Fruit fly (Drosophila melanogaster) whole organism, adult: ENCODE measurements around the gene CG15923.

Source experiments
- CG11617 ChIP-seq: fragments of 200-800 bp; sonication (Bioruptor generic); optimal IDR thresholded peaks from 2 replicates; lab custom pipeline; 2017; ENCODE audit warnings: mild to moderate bottlenecking, missing biosample characterization, missing genetic modification reagents, missing genetic modification characterization
- CG12768 ChIP-seq: fragments of 200-800 bp; sonication (Bioruptor generic); optimal IDR thresholded peaks from 2 replicates; lab custom pipeline; 2017; ENCODE audit warnings: missing biosample characterization, missing genetic modification characterization, mild to moderate bottlenecking, moderate library complexity, missing genetic modification reagents
- CG14711 ChIP-seq: fragments of 200-800 bp; sonication (Bioruptor generic); optimal IDR thresholded peaks from 2 replicates; lab custom pipeline; 2018; ENCODE audit warnings: missing biosample characterization, mild to moderate bottlenecking, missing genetic modification characterization, moderate library complexity
- CG1620 ChIP-seq: fragments of 200-800 bp; sonication (Bioruptor generic); optimal IDR thresholded peaks from 2 replicates; lab custom pipeline; 2016; ENCODE audit warnings: missing biosample characterization, missing genetic modification characterization
- CG33017 ChIP-seq: fragments of 200-800 bp; sonication (Bioruptor generic); optimal IDR thresholded peaks from 2 replicates; lab custom pipeline; 2018; ENCODE audit warnings: missing biosample characterization, mild to moderate bottlenecking, missing genetic modification characterization, moderate library complexity
- CG5204 ChIP-seq: fragments of 200-800 bp; sonication (Bioruptor generic); optimal IDR thresholded peaks from 2 replicates; lab custom pipeline; 2016; ENCODE audit warnings: missing biosample characterization, missing genetic modification characterization
- CG7045 ChIP-seq: fragments of 200-800 bp; sonication (Bioruptor generic); optimal IDR thresholded peaks from 2 replicates; lab custom pipeline; 2017; ENCODE audit warnings: missing biosample characterization, mild to moderate bottlenecking, missing genetic modification characterization
- CG7101 ChIP-seq: fragments of 200-800 bp; sonication (Bioruptor generic); optimal IDR thresholded peaks from 2 replicates; lab custom pipeline; 2018; ENCODE audit warnings: missing biosample characterization, mild to moderate bottlenecking, missing genetic modification characterization, moderate library complexity
- Clk ChIP-seq: fragments of 200-800 bp; sonication (Bioruptor generic); optimal IDR thresholded peaks from 2 replicates; lab custom pipeline; 2017; ENCODE audit warnings: missing biosample characterization, missing genetic modification characterization
- Crg-1 ChIP-seq: fragments of 200-800 bp; sonication (Bioruptor generic); optimal IDR thresholded peaks from 2 replicates; lab custom pipeline; 2016; ENCODE audit warnings: missing biosample characterization, missing genetic modification characterization
- Hr96 ChIP-seq: fragments of 200-800 bp; sonication (Bioruptor generic); optimal IDR thresholded peaks from 2 replicates; lab custom pipeline; 2016; ENCODE audit warnings: missing biosample characterization, missing genetic modification characterization
- Mnt ChIP-seq: fragments of 200-800 bp; sonication (Bioruptor generic); optimal IDR thresholded peaks from 2 replicates; lab custom pipeline; 2016; ENCODE audit warnings: missing biosample characterization, mild to moderate bottlenecking, missing genetic modification characterization
- bab1 ChIP-seq: fragments of 200-800 bp; sonication (Bioruptor generic); optimal IDR thresholded peaks from 3 replicates; lab custom pipeline; 2019; ENCODE audit warnings: missing biosample characterization, mild to moderate bottlenecking, missing genetic modification characterization, moderate library complexity
- cic ChIP-seq: fragments of 200-800 bp; sonication (Bioruptor generic); optimal IDR thresholded peaks from 2 replicates; lab custom pipeline; 2017; ENCODE audit warnings: missing biosample characterization, mild to moderate bottlenecking, missing genetic modification characterization, moderate library complexity
- cnc ChIP-seq, 2 experiments: fragments of >200 bp; optimal IDR thresholded peaks; 2 replicates each; lab custom pipeline; 2017
- kay ChIP-seq: fragments of 200-800 bp; sonication (Bioruptor generic); peaks from one replicate; lab custom pipeline; 2016; ENCODE audit warnings: missing biosample characterization, missing genetic modification characterization, borderline replicate concordance
- ovo ChIP-seq: fragments of 200-800 bp; sonication (Bioruptor generic); optimal IDR thresholded peaks from 2 replicates; lab custom pipeline; 2016; ENCODE audit warnings: missing biosample characterization, missing genetic modification characterization
- pad ChIP-seq: fragments of 200-800 bp; sonication (Bioruptor generic); optimal IDR thresholded peaks from 3 replicates; lab custom pipeline; 2017; ENCODE audit warnings: missing biosample characterization, missing genetic modification characterization, mild to moderate bottlenecking, moderate library complexity, missing genetic modification reagents
- tj ChIP-seq: fragments of 200-800 bp; sonication (Bioruptor generic); optimal IDR thresholded peaks from 3 replicates; lab custom pipeline; 2017; ENCODE audit warnings: missing biosample characterization, mild to moderate bottlenecking, missing genetic modification characterization, moderate library complexity
- toe ChIP-seq: fragments of 200-800 bp; sonication (Bioruptor generic); optimal IDR thresholded peaks from 2 replicates; lab custom pipeline; 2016; ENCODE audit warnings: missing biosample characterization, missing genetic modification characterization

Gene CG15923

DNA sequence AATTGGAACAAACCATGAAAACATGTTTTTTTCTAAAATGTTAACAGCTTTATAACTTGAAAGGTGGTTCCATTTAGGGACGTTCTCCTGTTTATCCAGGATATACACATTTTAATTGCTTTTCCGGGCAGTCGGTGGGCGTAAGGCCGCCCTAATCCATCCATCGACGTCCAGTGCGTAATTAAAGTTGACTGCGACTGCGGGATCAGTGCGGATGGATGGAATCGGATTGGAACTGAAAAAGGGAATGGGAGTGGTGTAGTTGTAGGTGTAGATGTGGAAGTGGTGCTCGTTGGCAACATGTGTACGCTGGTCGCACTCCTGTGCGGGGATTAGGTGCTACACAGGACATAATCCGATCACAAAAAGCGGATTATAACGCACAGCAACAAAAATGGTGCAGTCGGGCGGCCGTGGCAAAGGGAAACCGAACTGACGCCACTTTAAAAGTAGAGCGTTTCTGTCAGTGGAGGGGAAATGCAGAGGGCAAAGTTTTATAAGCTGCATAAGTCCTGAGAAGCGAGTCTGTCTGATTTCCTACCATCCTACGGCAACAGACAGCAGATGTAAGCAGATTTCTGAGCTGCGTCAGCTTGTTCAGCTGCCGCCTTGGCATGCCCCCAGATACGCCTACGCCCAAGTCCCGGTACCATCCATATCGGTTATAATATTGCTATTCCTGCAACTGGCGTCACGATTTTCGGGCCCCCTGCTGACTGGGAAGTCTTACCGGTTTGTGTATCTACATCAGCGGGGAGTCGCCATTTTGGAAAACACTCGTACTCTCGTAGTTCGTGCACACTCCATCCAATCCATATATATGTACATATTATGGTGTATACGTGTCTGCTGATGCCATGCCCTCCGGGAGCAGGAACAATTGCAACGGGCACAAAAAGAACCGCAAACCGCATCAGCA lies 19.0 kb downstream of the CG15923 start:
- no peak for TF ChIP-seq CG11617 (GFP tag; lab: Kevin White, UChicago)
- no peak for TF ChIP-seq CG7101
- TF ChIP-seq ovo (GFP tag; lab: Kevin White, UChicago) = no peak
- TF ChIP-seq bab1 (GFP tag; lab: Kevin White, UChicago) = no peak
- no peak for TF ChIP-seq cic (GFP tag; lab: Kevin White, UChicago)
- TF ChIP-seq CG14711 (tag; lab: Kevin White, UChicago) = no peak
- no peak for TF ChIP-seq kay (GFP tag; lab: Kevin White, UChicago)
- TF ChIP-seq toe (GFP tag; lab: Kevin White, UChicago) = no peak
- no peak for TF ChIP-seq CG7045
- no peak for TF ChIP-seq pad
- no peak for TF ChIP-seq Mnt (GFP tag; lab: Kevin White, UChicago)
- no peak for TF ChIP-seq CG5204 (GFP tag; lab: Kevin White, UChicago)
- no peak for TF ChIP-seq CG33017 (tag; lab: Kevin White, UChicago)
- TF ChIP-seq CG12768 (GFP tag; lab: Kevin White, UChicago) = no peak
- TF ChIP-seq Clk (GFP tag; lab: Kevin White, UChicago) = no peak
- TF ChIP-seq Crg-1 (GFP tag; lab: Kevin White, UChicago) = no peak
- no peak for TF ChIP-seq cnc (optimal IDR thresholded peaks at IDR 0.05; lab: Kevin White, UChicago)
- TF ChIP-seq tj (GFP tag; lab: Kevin White, UChicago) = no peak
- no peak for TF ChIP-seq CG1620 (GFP tag; lab: Kevin White, UChicago)
- TF ChIP-seq Hr96 (GFP tag; lab: Kevin White, UChicago) = no peak

DNA sequence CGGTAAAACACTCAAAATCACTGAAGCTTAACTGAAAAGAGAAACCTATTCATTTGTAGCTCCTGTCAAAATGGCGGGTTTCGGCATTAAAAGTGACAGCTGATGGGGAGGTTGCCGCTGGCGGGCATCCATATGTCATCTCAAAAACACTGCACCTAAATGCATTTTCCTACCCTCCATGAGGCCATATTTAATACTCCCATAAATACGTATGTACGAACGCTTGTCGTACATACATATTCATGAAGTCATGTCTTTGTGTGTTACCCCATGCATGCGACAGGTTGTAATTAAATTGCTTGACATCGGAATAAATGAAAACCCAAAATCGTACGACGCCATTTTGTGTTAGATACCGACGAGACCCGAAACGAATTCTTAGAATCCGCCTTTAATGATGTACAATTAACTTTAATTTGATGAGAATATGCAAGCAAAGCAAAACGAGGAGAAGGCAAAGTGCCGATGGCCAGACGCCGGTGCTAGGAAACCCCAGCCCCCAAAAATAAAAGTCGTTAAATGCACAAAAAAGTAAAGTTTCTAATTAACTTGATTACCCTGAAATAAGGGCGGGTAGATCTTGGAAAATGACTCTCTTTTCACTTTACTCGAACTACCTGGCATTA lies 20.3 kb downstream of the CG15923 start:
- TF ChIP-seq bab1 (GFP tag; lab: Kevin White, UChicago) (no peak), Clk (GFP tag; lab: Kevin White, UChicago) (no peak), cnc (optimal IDR thresholded peaks at IDR 0.05; lab: Kevin White, UChicago) (no peak), tj (GFP tag; lab: Kevin White, UChicago) (peak; percentile 10), Hr96 (GFP tag; lab: Kevin White, UChicago) (no peak), CG14711 (tag; lab: Kevin White, UChicago) (no peak)

DNA sequence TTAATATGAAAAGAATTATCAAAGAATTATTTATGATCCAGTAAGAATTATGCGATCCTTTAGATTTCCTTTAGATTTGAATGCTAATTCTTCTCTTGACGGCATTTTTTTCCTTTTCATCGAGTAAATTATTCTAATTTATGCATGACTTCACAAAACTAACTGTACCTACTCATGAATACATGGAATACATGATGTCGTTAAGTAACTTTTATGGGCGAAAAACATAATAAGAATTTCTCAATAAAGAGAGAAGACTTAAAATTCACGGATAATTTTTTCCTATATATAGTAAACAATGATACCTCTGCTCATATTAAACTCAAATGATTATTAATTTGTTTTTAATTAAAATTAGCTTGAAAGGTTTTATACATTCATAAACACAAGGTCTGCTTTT lies 20.8 kb downstream of the CG15923 start:
- no peak for TF ChIP-seq kay (GFP tag; lab: Kevin White, UChicago)
- no peak for TF ChIP-seq tj (GFP tag; lab: Kevin White, UChicago)
- no peak for TF ChIP-seq CG7101
- TF ChIP-seq Mnt (GFP tag; lab: Kevin White, UChicago) = no peak
- no peak for TF ChIP-seq Clk (GFP tag; lab: Kevin White, UChicago)
- TF ChIP-seq Crg-1 (GFP tag; lab: Kevin White, UChicago) = no peak
- no peak for TF ChIP-seq ovo (GFP tag; lab: Kevin White, UChicago)
- TF ChIP-seq Hr96 (GFP tag; lab: Kevin White, UChicago) = no peak
- TF ChIP-seq pad = no peak
- TF ChIP-seq cic (GFP tag; lab: Kevin White, UChicago) = no peak
- no peak for TF ChIP-seq CG5204 (GFP tag; lab: Kevin White, UChicago)
- TF ChIP-seq toe (GFP tag; lab: Kevin White, UChicago) = no peak
- TF ChIP-seq cnc (optimal IDR thresholded peaks at IDR 0.05; lab: Kevin White, UChicago) = no peak
- no peak for TF ChIP-seq CG11617 (GFP tag; lab: Kevin White, UChicago)
- TF ChIP-seq bab1 (GFP tag; lab: Kevin White, UChicago) = no peak
- no peak for TF ChIP-seq CG14711 (tag; lab: Kevin White, UChicago)

DNA sequence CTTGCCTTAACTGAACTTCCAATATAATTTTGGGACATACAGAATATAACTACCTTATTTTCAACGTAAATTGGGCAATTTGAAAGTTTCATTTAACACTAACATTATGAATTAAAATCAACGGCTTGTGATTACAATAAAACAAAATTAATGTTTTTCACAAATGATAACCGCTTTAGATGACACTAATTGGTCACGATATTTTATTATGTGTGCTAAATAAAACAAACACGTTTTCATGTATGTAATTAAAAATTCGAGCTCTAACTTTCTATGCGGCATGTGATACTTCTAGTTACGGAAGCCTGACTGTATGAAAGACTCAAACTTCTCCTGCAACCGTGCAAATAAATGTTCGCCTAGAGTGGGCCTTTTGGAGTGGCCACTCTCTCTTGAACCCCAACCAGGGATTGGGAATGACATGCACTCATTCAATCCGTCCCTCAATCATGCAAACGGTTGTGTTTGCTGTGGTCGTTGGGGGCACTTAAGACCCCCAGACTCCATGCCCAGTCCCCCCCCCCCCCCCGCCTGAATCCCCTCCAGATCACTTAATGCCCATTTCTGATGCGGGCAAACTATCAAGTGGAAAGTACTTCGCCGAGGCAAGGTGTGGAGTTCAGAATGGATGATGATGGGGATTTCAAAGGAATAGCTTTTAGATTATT lies 21.4 kb downstream of the CG15923 start:
- no peak for TF ChIP-seq cnc (optimal IDR thresholded peaks at IDR 0.05; lab: Kevin White, UChicago)
- TF ChIP-seq ovo (GFP tag; lab: Kevin White, UChicago) = no peak
- TF ChIP-seq kay (GFP tag; lab: Kevin White, UChicago) = no peak
- TF ChIP-seq CG11617 (GFP tag; lab: Kevin White, UChicago) = no peak
- no peak for TF ChIP-seq Clk (GFP tag; lab: Kevin White, UChicago)
- TF ChIP-seq tj (GFP tag; lab: Kevin White, UChicago) = no peak

DNA sequence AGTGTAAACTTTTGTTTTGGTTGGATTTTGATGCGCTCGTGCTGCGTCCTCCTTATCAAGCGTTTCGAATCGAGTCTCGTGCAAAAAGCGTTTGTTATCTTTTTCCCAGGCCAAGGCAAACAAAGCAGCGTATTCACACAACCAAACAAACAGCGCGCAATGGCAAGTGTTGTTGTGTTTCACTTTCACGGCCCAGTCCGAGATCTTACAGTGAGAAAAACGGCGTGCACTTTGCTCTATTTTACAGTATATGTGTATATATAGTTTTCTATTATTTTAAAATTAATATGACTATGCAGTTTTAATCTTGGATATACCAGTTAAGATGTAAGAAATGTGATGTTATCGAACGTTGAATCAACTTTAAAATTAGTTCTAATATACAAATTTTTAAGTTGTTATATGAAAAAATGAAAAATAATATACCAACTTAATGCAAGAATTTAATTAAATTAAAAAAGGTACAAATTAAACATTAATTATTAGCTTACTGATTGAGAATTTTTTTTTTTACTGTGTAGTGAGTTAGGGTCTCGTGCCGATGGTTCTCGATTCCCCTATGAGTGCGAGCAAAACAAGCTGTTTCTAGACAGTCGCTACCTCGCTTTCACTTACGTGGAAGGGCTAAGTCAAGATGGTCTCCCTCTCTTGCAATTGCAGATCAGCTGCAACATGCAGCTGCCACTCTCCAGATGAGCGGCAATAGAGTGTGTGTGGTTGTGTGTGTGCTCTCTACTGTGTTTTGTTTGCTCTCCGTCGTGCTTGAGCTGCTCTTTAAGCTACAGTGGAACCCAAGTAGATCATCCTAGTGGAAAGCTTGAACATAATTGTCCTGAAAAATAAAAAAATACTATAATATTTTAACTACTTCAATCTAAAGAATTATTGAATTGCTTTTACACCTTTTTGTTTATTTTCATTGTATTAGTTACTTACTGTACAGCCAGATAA lies 22.2 kb downstream of the CG15923 start:
- TF ChIP-seq toe (GFP tag; lab: Kevin White, UChicago) = no peak
- no peak for TF ChIP-seq cic (GFP tag; lab: Kevin White, UChicago)
- peak; percentile 51 for TF ChIP-seq tj (GFP tag; lab: Kevin White, UChicago)
- no peak for TF ChIP-seq Mnt (GFP tag; lab: Kevin White, UChicago)
- TF ChIP-seq Clk (GFP tag; lab: Kevin White, UChicago) = peak; percentile 15
- no peak for TF ChIP-seq Crg-1 (GFP tag; lab: Kevin White, UChicago)
- peak; percentile 84 for TF ChIP-seq CG7101
- TF ChIP-seq CG12768 (GFP tag; lab: Kevin White, UChicago) = peak; percentile 72
- peak; percentile 86 for TF ChIP-seq CG14711 (tag; lab: Kevin White, UChicago)
- TF ChIP-seq bab1 (GFP tag; lab: Kevin White, UChicago) = peak; percentile 87
- no peak for TF ChIP-seq CG5204 (GFP tag; lab: Kevin White, UChicago)
- TF ChIP-seq CG11617 (GFP tag; lab: Kevin White, UChicago) = peak; percentile 79
- peak; percentile 84 for TF ChIP-seq CG33017 (tag; lab: Kevin White, UChicago)
- no peak for TF ChIP-seq kay (GFP tag; lab: Kevin White, UChicago)
- no peak for TF ChIP-seq ovo (GFP tag; lab: Kevin White, UChicago)
- no peak for TF ChIP-seq CG1620 (GFP tag; lab: Kevin White, UChicago)
- no peak for TF ChIP-seq cnc (optimal IDR thresholded peaks at IDR 0.05; lab: Kevin White, UChicago)
- peak; percentile 66 for TF ChIP-seq pad
- peak; percentile 74 for TF ChIP-seq CG7045
- no peak for TF ChIP-seq Hr96 (GFP tag; lab: Kevin White, UChicago)
